Fruit fly (Drosophila melanogaster) whole organism, embryonic: ENCODE data around the gene CG2747.

ENCODE experiments used
- Adf1 ChIP-seq: fragments of 200-800 bp; sonication (Bioruptor generic); IDR thresholded peaks from 2 replicates; pipeline ENCODE4 v1.3.6; 2022; ENCODE audit warnings: missing biosample characterization, missing genetic modification characterization
- Bgb ChIP-seq: fragments of 200-800 bp; sonication (Bioruptor generic); IDR thresholded peaks from 2 replicates; pipeline ENCODE4 v1.3.6; 2022; ENCODE audit warnings: missing biosample characterization, missing genetic modification characterization; ENCODE audit not compliant: partially characterized antibody
- CG1024 ChIP-seq: fragments of 200-800 bp; sonication (Bioruptor generic); IDR thresholded peaks from 2 replicates; pipeline ENCODE4 v1.3.6; 2022; ENCODE audit warnings: missing biosample characterization, missing genetic modification characterization
- CG11247 ChIP-seq: fragments of 200-800 bp; sonication (Bioruptor generic); IDR thresholded peaks from 2 replicates; pipeline ENCODE4 v1.3.6; 2022; ENCODE audit warnings: missing biosample characterization, missing genetic modification characterization
- CG15269 ChIP-seq: fragments of 200-800 bp; sonication (Bioruptor generic); optimal IDR thresholded peaks from 2 replicates; lab custom pipeline; 2018; ENCODE audit warnings: missing biosample characterization, mild to moderate bottlenecking, missing genetic modification characterization, moderate library complexity
- CG15479 ChIP-seq: fragments of 200-800 bp; sonication (Bioruptor generic); optimal IDR thresholded peaks from 3 replicates; lab custom pipeline; 2019; ENCODE audit warnings: missing biosample characterization, mild to moderate bottlenecking, missing genetic modification characterization, moderate library complexity
- CG1792 ChIP-seq: fragments of 200-800 bp; sonication (Bioruptor generic); optimal IDR thresholded peaks from 2 replicates; lab custom pipeline; 2016; ENCODE audit warnings: missing biosample characterization, missing genetic modification characterization
- CG18476 ChIP-seq: fragments of 200-800 bp; sonication (Bioruptor generic); optimal IDR thresholded peaks from 2 replicates; lab custom pipeline; 2016; ENCODE audit warnings: missing biosample characterization, mild to moderate bottlenecking, missing genetic modification characterization
- CG30020 ChIP-seq: fragments of 200-800 bp; optimal IDR thresholded peaks from 2 replicates; lab custom pipeline; 2019; ENCODE audit warnings: missing biosample characterization, mild to moderate bottlenecking, missing genetic modification characterization, moderate library complexity
- CG31224 ChIP-seq: fragments of 200-800 bp; sonication (Bioruptor generic); IDR thresholded peaks from 2 replicates; pipeline ENCODE4 v1.3.6; 2022; ENCODE audit warnings: missing biosample characterization, missing genetic modification characterization
- CG31441 ChIP-seq: fragments of 200-800 bp; sonication (Bioruptor generic); IDR thresholded peaks from 2 replicates; pipeline ENCODE4 v1.3.6; 2022; ENCODE audit warnings: missing biosample characterization, missing genetic modification characterization
- CG3407 ChIP-seq: fragments of 200-800 bp; sonication (Bioruptor generic); optimal IDR thresholded peaks from 2 replicates; lab custom pipeline; 2018; ENCODE audit warnings: missing biosample characterization, mild to moderate bottlenecking, missing genetic modification characterization
- CG43689 ChIP-seq: fragments of 200-800 bp; sonication (Bioruptor generic); IDR thresholded peaks from 2 replicates; pipeline ENCODE4 v1.3.6; 2022; ENCODE audit warnings: missing biosample characterization, missing genetic modification characterization
- CG7372 ChIP-seq: fragments of 200-800 bp; sonication (Bioruptor generic); IDR thresholded peaks from 2 replicates; pipeline ENCODE4 v1.3.6; 2022; ENCODE audit warnings: missing biosample characterization, missing genetic modification characterization
- CG7839 ChIP-seq: fragments of 200-800 bp; sonication (Bioruptor generic); optimal IDR thresholded peaks from 3 replicates; lab custom pipeline; 2018; ENCODE audit warnings: missing biosample characterization, mild to moderate bottlenecking, missing genetic modification characterization, moderate library complexity
- CG7963 ChIP-seq: fragments of 200-800 bp; sonication (Bioruptor generic); IDR thresholded peaks from 3 replicates; pipeline ENCODE4 v1.3.6; 2022; ENCODE audit warnings: missing biosample characterization, missing genetic modification characterization; ENCODE audit not compliant: partially characterized antibody
- CG8388 ChIP-seq: fragments of 200-800 bp; sonication (Bioruptor generic); optimal IDR thresholded peaks from 2 replicates; lab custom pipeline; 2019; ENCODE audit warnings: missing biosample characterization, mild to moderate bottlenecking, missing genetic modification characterization, moderate library complexity
- CG8478 ChIP-seq: fragments of >200 bp; optimal IDR thresholded peaks from 2 replicates; lab custom pipeline; 2018
- Dad ChIP-seq: fragments of 200-800 bp; sonication (Bioruptor generic); optimal IDR thresholded peaks from 3 replicates; lab custom pipeline; 2016; ENCODE audit warnings: missing biosample characterization, missing genetic modification characterization
- Dek ChIP-seq: fragments of 200-800 bp; sonication (Bioruptor generic); optimal IDR thresholded peaks from 3 replicates; lab custom pipeline; 2019; ENCODE audit warnings: missing biosample characterization, mild to moderate bottlenecking, missing genetic modification characterization, moderate library complexity
- GATAe ChIP-seq: fragments of 200-800 bp; sonication (Bioruptor generic); conservative IDR thresholded peaks from 2 replicates; pipeline ENCODE4 v1.3.6; 2022; ENCODE audit warnings: missing biosample characterization, missing genetic modification characterization
- HLH4C ChIP-seq: fragments of 200-800 bp; sonication (Bioruptor generic); IDR thresholded peaks from 3 replicates; pipeline ENCODE4 v1.3.6; 2022; ENCODE audit warnings: missing biosample characterization, missing genetic modification characterization; ENCODE audit not compliant: partially characterized antibody
- Hey ChIP-seq: fragments of 200-800 bp; sonication (Bioruptor generic); optimal IDR thresholded peaks from 3 replicates; lab custom pipeline; 2018; ENCODE audit warnings: missing biosample characterization, mild to moderate bottlenecking, missing genetic modification characterization
- Hmx ChIP-seq: fragments of 200-800 bp; sonication (Bioruptor generic); optimal IDR thresholded peaks from 2 replicates; lab custom pipeline; 2016; ENCODE audit warnings: missing biosample characterization, missing genetic modification characterization
- Hr51 ChIP-seq, 2 experiments: fragments of 200-800 bp; sonication (Bioruptor generic); optimal IDR thresholded peaks; 2 replicates in 1 of 2; 3 replicates in 1 of 2; lab custom pipeline; 2016 to 2018; ENCODE audit warnings: missing biosample characterization in 2 of 2, missing genetic modification characterization in 2 of 2, mild to moderate bottlenecking in 1 of 2, moderate library complexity in 1 of 2
- Meics ChIP-seq: fragments of 200-800 bp; sonication (Bioruptor generic); optimal IDR thresholded peaks from 2 replicates; lab custom pipeline; 2017; ENCODE audit warnings: missing biosample characterization, mild to moderate bottlenecking, missing genetic modification characterization
- Pdp1 ChIP-seq, 2 experiments: fragments of 200-800 bp; sonication (Bioruptor generic); optimal IDR thresholded peaks; 3 replicates each; lab custom pipeline; 2016; ENCODE audit warnings: missing biosample characterization in 2 of 2, missing genetic modification characterization in 2 of 2, mild to moderate bottlenecking in 1 of 2, moderate library complexity in 1 of 2
- Sin3A ChIP-seq: fragments of >200 bp; optimal IDR thresholded peaks from 2 replicates; lab custom pipeline; 2018
- Sox100B ChIP-seq: fragments of 200-800 bp; sonication (Bioruptor generic); optimal IDR thresholded peaks from 3 replicates; lab custom pipeline; 2018; ENCODE audit warnings: missing biosample characterization, mild to moderate bottlenecking, missing genetic modification characterization
- crc ChIP-seq: fragments of 200-800 bp; sonication (Bioruptor generic); optimal IDR thresholded peaks from 2 replicates; lab custom pipeline; 2016; ENCODE audit warnings: missing biosample characterization, missing genetic modification characterization
- cwo ChIP-seq: fragments of 200-800 bp; sonication (Bioruptor generic); optimal IDR thresholded peaks from 3 replicates; lab custom pipeline; 2017; ENCODE audit warnings: missing biosample characterization, missing genetic modification characterization, mild to moderate bottlenecking, moderate library complexity, missing genetic modification reagents
- dm ChIP-seq: fragments of 200-800 bp; sonication (Bioruptor generic); optimal IDR thresholded peaks from 3 replicates; lab custom pipeline; 2016; ENCODE audit warnings: missing biosample characterization, missing genetic modification characterization
- fd3F ChIP-seq: fragments of 200-800 bp; sonication (Bioruptor generic); optimal IDR thresholded peaks from 2 replicates; lab custom pipeline; 2018; ENCODE audit warnings: missing biosample characterization, mild to moderate bottlenecking, missing genetic modification characterization, moderate library complexity
- fu2 ChIP-seq: fragments of 200-800 bp; sonication (Bioruptor generic); optimal IDR thresholded peaks from 2 replicates; lab custom pipeline; 2016; ENCODE audit warnings: missing biosample characterization, missing genetic modification characterization
- gsb ChIP-seq: fragments of 200-800 bp; sonication (Bioruptor generic); IDR thresholded peaks from 2 replicates; pipeline ENCODE4 v1.3.6; 2022; ENCODE audit warnings: missing biosample characterization, missing genetic modification characterization
- hkb ChIP-seq, 2 experiments: fragments of 200-800 bp in 1 of 2; fragments of >200 bp in 1 of 2; sonication (Bioruptor generic) in 1 of 2; IDR thresholded peaks in 1 of 2; optimal IDR thresholded peaks in 1 of 2; 2 replicates each; pipeline versions ENCODE4 v1.3.6 to Lab custom; 2017 to 2022; ENCODE audit warnings: missing biosample characterization in 1 of 2, missing genetic modification characterization in 1 of 2
- luna ChIP-seq: fragments of 200-800 bp; sonication (Bioruptor generic); optimal IDR thresholded peaks from 2 replicates; lab custom pipeline; 2016; ENCODE audit warnings: missing biosample characterization, missing genetic modification characterization
- maf-S ChIP-seq: fragments of 200-800 bp; sonication (Bioruptor generic); optimal IDR thresholded peaks from 2 replicates; lab custom pipeline; 2016; ENCODE audit warnings: missing biosample characterization, missing genetic modification characterization
- nmo ChIP-seq: fragments of 200-800 bp; sonication (Bioruptor generic); optimal IDR thresholded peaks from 2 replicates; lab custom pipeline; 2018; ENCODE audit warnings: missing biosample characterization, mild to moderate bottlenecking, missing genetic modification characterization, moderate library complexity
- tup ChIP-seq: fragments of 200-800 bp; sonication (Bioruptor generic); optimal IDR thresholded peaks from 2 replicates; lab custom pipeline; 2016; ENCODE audit warnings: missing biosample characterization, mild to moderate bottlenecking, missing genetic modification characterization, moderate library complexity
- vvl ChIP-seq: fragments of 200-800 bp; sonication (Bioruptor generic); IDR thresholded peaks from 2 replicates; pipeline ENCODE4 v1.3.6; 2022; ENCODE audit warnings: missing biosample characterization, missing genetic modification characterization

The CG2747 gene

dm6 chr3R:8027203-8027688, 3.3 kb downstream of the CG2747 start (continued):
- peak; percentile 32 for TF ChIP-seq tup (GFP tag; lab: Kevin White, UChicago)
- no peak for TF ChIP-seq CG15479
- TF ChIP-seq CG8478 (lab: Kevin White, UChicago) = no peak
- no peak for TF ChIP-seq CG1792 (GFP tag; lab: Kevin White, UChicago)
- peak; percentile 75 for TF ChIP-seq cwo (GFP tag; lab: Kevin White, UChicago)
- peak; percentile 41 to 96 for TF ChIP-seq Hr51 (GFP tag; optimal IDR thresholded peaks at IDR 0.05; lab: Kevin White, UChicago)
- TF ChIP-seq Hmx = no peak
- TF ChIP-seq fd3F (GFP tag; lab: Kevin White, UChicago) = peak; percentile 88
- peak; percentile 73 for TF ChIP-seq CG3407 (GFP tag; lab: Kevin White, UChicago)
- TF ChIP-seq dm = no peak
- TF ChIP-seq Sox100B (GFP tag; lab: Kevin White, UChicago) = peak; percentile 92
- TF ChIP-seq Dad (GFP tag; lab: Kevin White, UChicago) = no peak
- peak; percentile 88 for TF ChIP-seq CG31441 (GFP tag; lab: Robert Waterston, UW)
- peak; percentile 45 to 66 for TF ChIP-seq Pdp1 (GFP tag; optimal IDR thresholded peaks at IDR 0.05; lab: Kevin White, UChicago)
- no peak for TF ChIP-seq gsb (GFP tag; lab: Robert Waterston, UW)
- TF ChIP-seq CG7839 (tag; lab: Kevin White, UChicago) = peak; percentile 93
- peak; percentile 91 for TF ChIP-seq Meics (GFP tag; lab: Kevin White, UChicago)
- TF ChIP-seq maf-S (GFP tag; lab: Kevin White, UChicago) = no peak
- TF ChIP-seq CG11247 (GFP tag; lab: Robert Waterston, UW) = peak; percentile 48; the same call in 1 of the 2 replicates
- no peak for TF ChIP-seq luna (GFP tag; lab: Kevin White, UChicago)
- TF ChIP-seq CG43689 (GFP tag; lab: Robert Waterston, UW) = peak; percentile 58
- TF ChIP-seq CG18476 (GFP tag; lab: Kevin White, UChicago) = peak; percentile 64
- TF ChIP-seq CG1024 (GFP tag; lab: Robert Waterston, UW) = no peak
- TF ChIP-seq Sin3A = no peak
- peak; percentile 26; the same call in 1 of the 2 replicates for TF ChIP-seq Adf1 (GFP tag; lab: Robert Waterston, UW)
- peak; percentile 92 for TF ChIP-seq nmo (GFP tag; lab: Kevin White, UChicago)
- no peak for TF ChIP-seq HLH4C
- peak; percentile 57; the same call in 1 of the 2 replicates for TF ChIP-seq CG7372 (GFP tag; lab: Robert Waterston, UW)
- peak; percentile 35; the same call in 1 of the 2 replicates for TF ChIP-seq CG31224
- TF ChIP-seq CG15269 (tag; lab: Kevin White, UChicago) = peak; percentile 93
- no peak for TF ChIP-seq CG7963 (GFP tag; lab: Robert Waterston, UW)
- TF ChIP-seq CG30020 (tag; lab: Kevin White, UChicago) = no peak
- TF ChIP-seq crc (GFP tag; lab: Kevin White, UChicago) = no peak
- no peak for TF ChIP-seq Bgb (GFP tag; lab: Robert Waterston, UW)
- peak; percentile 94 for TF ChIP-seq CG8388 (GFP tag; lab: Kevin White, UChicago)
- TF ChIP-seq hkb (optimal IDR thresholded peaks at IDR 0.05; lab: Kevin White, UChicago) = no peak
- peak; percentile 87 for TF ChIP-seq hkb (GFP tag; IDR thresholded peaks at IDR 0.05; lab: Robert Waterston, UW)
- peak; percentile 25 for TF ChIP-seq fu2
- TF ChIP-seq vvl (GFP tag; lab: Robert Waterston, UW) = peak; percentile 71
- TF ChIP-seq Dek = peak; percentile 91
- no peak for TF ChIP-seq Hey
- TF ChIP-seq GATAe (GFP tag; lab: Robert Waterston, UW) = no peak
